Worm (Caenorhabditis elegans) whole organism, L1 larva: ENCODE measurements around the gene B0524.3.

Experiments
- egl-27 ChIP-seq, 2 experiments: fragments of 150-350 bp in 1 of 2; sonication (generic microtip); optimal IDR thresholded peaks; 3 replicates each; lab custom pipeline; 2017 to 2018; ENCODE audit warnings: missing biosample characterization in 2 of 2, missing genetic modification characterization in 2 of 2, missing genetic modification reagents in 2 of 2
- ets-5 ChIP-seq: fragments of 200-800 bp; sonication (Bioruptor generic); IDR thresholded peaks from 2 replicates; pipeline ENCODE4 v1.3.6; 2022; ENCODE audit warnings: missing genetic modification characterization, missing compliant biosample characterization
- nhr-11 ChIP-seq: fragments of 150-350 bp; optimal IDR thresholded peaks from 2 replicates; lab custom pipeline; 2014; ENCODE audit warnings: missing biosample characterization, missing genetic modification characterization
- nhr-12 ChIP-seq: sonication (generic microtip); optimal IDR thresholded peaks from 2 replicates; lab custom pipeline; 2017; ENCODE audit warnings: missing biosample characterization, missing genetic modification characterization
- nhr-19 ChIP-seq: fragments of 200-800 bp; sonication (Bioruptor generic); conservative IDR thresholded peaks from 2 replicates; pipeline ENCODE4 v1.3.6; 2022; ENCODE audit warnings: missing genetic modification characterization, missing compliant biosample characterization
- snu-23 ChIP-seq: sonication (generic microtip); optimal IDR thresholded peaks from 2 replicates; lab custom pipeline; 2016; ENCODE audit warnings: missing genetic modification characterization, missing compliant biosample characterization
- zip-4 ChIP-seq: fragments of 200-800 bp; sonication (Bioruptor generic); optimal IDR thresholded peaks from 2 replicates; lab custom pipeline; 2018; ENCODE audit warnings: mild to moderate bottlenecking, missing genetic modification characterization, moderate library complexity, missing compliant biosample characterization

DNA sequence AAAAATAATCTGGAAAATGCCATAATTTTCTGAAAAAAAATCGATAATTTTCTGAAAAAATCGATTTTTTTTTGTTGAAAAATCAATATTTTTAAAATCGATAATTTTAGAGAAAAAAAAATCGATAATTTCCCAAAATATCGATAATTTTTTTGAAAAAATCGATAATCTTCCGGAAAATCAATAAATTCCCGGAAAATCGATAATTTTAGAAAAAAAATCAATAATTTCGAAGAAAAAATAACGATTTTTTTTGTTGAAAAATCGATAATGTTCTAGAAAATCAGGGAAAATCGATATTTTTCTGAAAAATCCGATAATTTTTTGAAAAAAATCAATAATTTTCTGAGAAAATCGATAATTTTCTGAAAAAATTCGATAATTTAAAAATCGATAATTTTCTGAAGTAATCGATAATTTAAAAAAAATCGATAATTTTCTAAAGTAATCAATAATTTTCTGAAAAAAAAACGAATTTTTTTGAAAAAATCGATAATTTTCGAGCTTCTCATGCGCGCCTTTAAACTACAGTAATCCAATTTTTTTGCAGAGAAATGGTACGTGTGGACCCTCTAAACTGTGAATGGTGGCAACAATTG lies 11.1 kb upstream of the B0524.3 start:
- no peak for TF ChIP-seq ets-5 (GFP tag; lab: Robert Waterston, UW)
- no peak for TF ChIP-seq nhr-12
- no peak for TF ChIP-seq nhr-19 (GFP tag; lab: Robert Waterston, UW)
- no peak for TF ChIP-seq snu-23 (GFP tag; lab: Kevin White, UChicago)
- TF ChIP-seq nhr-11 (tag; lab: Kevin White, UChicago), result no peak
- no peak for TF ChIP-seq zip-4 (GFP tag; lab: Kevin White, UChicago)
- no peak for TF ChIP-seq egl-27 (tag; optimal IDR thresholded peaks at IDR 0.05; lab: Kevin White, UChicago)
